Worm (Caenorhabditis elegans): ENCODE data around the gene C34F6.5.

- no peak for TF ChIP-seq efl-1 (GFP tag; optimal IDR thresholded peaks at IDR 0.05)
- no peak for TF ChIP-seq athp-1 (tag; optimal IDR thresholded peaks at IDR 0.05)
- no peak for TF ChIP-seq ets-4 (GFP tag; optimal IDR thresholded peaks at IDR 0.05)
- no peak for TF ChIP-seq sea-2 (GFP tag; IDR thresholded peaks at IDR 0.05)
- TF ChIP-seq aptf-3 (GFP tag; IDR thresholded peaks at IDR 0.05) = no peak
- TF ChIP-seq egl-18 (GFP tag; IDR thresholded peaks at IDR 0.05) = no peak
- TF ChIP-seq snpc-4 (GFP tag; optimal IDR thresholded peaks at IDR 0.05) = no peak
- TF ChIP-seq snpc-4 (tag; optimal IDR thresholded peaks at IDR 0.05) = no peak
- no peak for TF ChIP-seq atf-7 (tag; optimal IDR thresholded peaks at IDR 0.05)
- no peak for TF ChIP-seq lin-54 (GFP tag; optimal IDR thresholded peaks at IDR 0.05)
- no peak for TF ChIP-seq K12H6.12 (tag; optimal IDR thresholded peaks at IDR 0.05)
- no peak for TF ChIP-seq ceh-27 (GFP tag; optimal IDR thresholded peaks at IDR 0.05)
- TF ChIP-seq nfya-1 (tag; optimal IDR thresholded peaks at IDR 0.05; ENCODE audit: borderline replicate concordance, insufficient read depth) = no peak
- no peak for TF ChIP-seq lsl-1 (GFP tag; optimal IDR thresholded peaks at IDR 0.05)
These were observed 14.0 kb upstream of the C34F6.5 start, which contains the start of gene C34F6.9 for ce11 chrX:11222597-11223218.

All from whole organism, young adult.